Worm (Caenorhabditis elegans) whole organism, L3 larva: ENCODE measurements around the gene B0244.16.
A peak's percentile ranks its signal among the peaks of the same experiment; 100 is the strongest.

ENCODE experiments used
- R02D3.7 ChIP-seq: fragments of 150-350 bp; optimal IDR thresholded peaks from 2 replicates; lab custom pipeline; 2014; ENCODE audit warnings: missing biosample characterization, missing genetic modification characterization
- ZK546.5 ChIP-seq: sonication (generic microtip); optimal IDR thresholded peaks from 2 replicates; lab custom pipeline; 2017; ENCODE audit warnings: missing biosample characterization, missing genetic modification characterization
- aly-2 ChIP-seq: fragments of 150-350 bp; optimal IDR thresholded peaks from 2 replicates; lab custom pipeline; 2014; ENCODE audit warnings: missing biosample characterization, missing genetic modification characterization
- ama-1 ChIP-seq: fragments of 150-350 bp; optimal IDR thresholded peaks from 2 replicates; lab custom pipeline; 2018
- ceh-16 ChIP-seq: sonication (generic microtip); optimal IDR thresholded peaks from 2 replicates; lab custom pipeline; 2017; ENCODE audit warnings: missing biosample characterization, missing genetic modification characterization
- ceh-28 ChIP-seq: fragments of 150-350 bp; optimal IDR thresholded peaks from 2 replicates; lab custom pipeline; 2014; ENCODE audit warnings: missing biosample characterization, missing genetic modification reagents, missing genetic modification characterization
- ceh-82 ChIP-seq: fragments of 150-350 bp; optimal IDR thresholded peaks from 2 replicates; lab custom pipeline; 2014; ENCODE audit warnings: missing biosample characterization, missing genetic modification characterization
- ceh-9 ChIP-seq: sonication (generic microtip); optimal IDR thresholded peaks from 2 replicates; lab custom pipeline; 2018; ENCODE audit warnings: missing biosample characterization, missing genetic modification characterization
- daf-12 ChIP-seq: fragments of 150-350 bp; optimal IDR thresholded peaks from 2 replicates; lab custom pipeline; 2014; ENCODE audit warnings: missing biosample characterization, missing genetic modification reagents, missing genetic modification characterization
- egl-27 ChIP-seq: sonication (generic microtip); optimal IDR thresholded peaks from 4 replicates; lab custom pipeline; 2017; ENCODE audit warnings: missing biosample characterization, missing genetic modification reagents, missing genetic modification characterization
- egl-5 ChIP-seq: fragments of 150-350 bp; optimal IDR thresholded peaks from 2 replicates; lab custom pipeline; 2017; ENCODE audit warnings: missing biosample characterization, missing genetic modification reagents, missing genetic modification characterization, inconsistent platforms
- elt-1 ChIP-seq: fragments of 150-350 bp; optimal IDR thresholded peaks from 2 replicates; lab custom pipeline; 2014; ENCODE audit warnings: missing biosample characterization, missing genetic modification characterization
- elt-2 ChIP-seq: sonication (generic microtip); optimal IDR thresholded peaks from 2 replicates; lab custom pipeline; 2016; ENCODE audit warnings: missing genetic modification reagents, mild to moderate bottlenecking, missing genetic modification characterization, missing compliant biosample characterization
- elt-3 ChIP-seq, 3 experiments: fragments of 150-350 bp in 1 of 3; sonication (generic microtip) in 2 of 3; optimal IDR thresholded peaks; 2 replicates in 2 of 3; 4 replicates in 1 of 3; lab custom pipeline; 2014 to 2017; ENCODE audit warnings: missing biosample characterization in 3 of 3, missing genetic modification characterization in 3 of 3
- eor-1 ChIP-seq, 2 experiments: fragments of 150-350 bp; optimal IDR thresholded peaks; 2 replicates each; lab custom pipeline; 2014 to 2018; ENCODE audit warnings: missing biosample characterization in 2 of 2, missing genetic modification characterization in 2 of 2
- fkh-10 ChIP-seq: sonication (generic microtip); optimal IDR thresholded peaks from 2 replicates; lab custom pipeline; 2017; ENCODE audit warnings: missing biosample characterization, missing genetic modification reagents, missing genetic modification characterization
- fkh-2 ChIP-seq: fragments of 150-350 bp; optimal IDR thresholded peaks from 2 replicates; lab custom pipeline; 2014; ENCODE audit warnings: missing biosample characterization, missing genetic modification reagents, missing genetic modification characterization
- fos-1 ChIP-seq: fragments of 150-350 bp; optimal IDR thresholded peaks from 2 replicates; lab custom pipeline; 2014; ENCODE audit warnings: missing biosample characterization, missing genetic modification characterization
- hmg-11 ChIP-seq: sonication (generic microtip); optimal IDR thresholded peaks from 2 replicates; lab custom pipeline; 2016; ENCODE audit warnings: missing genetic modification characterization, missing compliant biosample characterization
- jun-1 ChIP-seq: fragments of 150-350 bp; optimal IDR thresholded peaks from 2 replicates; lab custom pipeline; 2014; ENCODE audit warnings: missing biosample characterization, missing genetic modification reagents, missing genetic modification characterization
- lin-15B ChIP-seq: fragments of 150-350 bp; optimal IDR thresholded peaks from 2 replicates; lab custom pipeline; 2014; ENCODE audit warnings: missing biosample characterization, missing genetic modification characterization
- lin-39 ChIP-seq: fragments of 150-350 bp; optimal IDR thresholded peaks from 2 replicates; lab custom pipeline; 2018; ENCODE audit warnings: missing biosample characterization, missing genetic modification reagents, missing genetic modification characterization
- lsy-12 ChIP-seq: sonication (generic microtip); optimal IDR thresholded peaks from 2 replicates; lab custom pipeline; 2016; ENCODE audit warnings: mild to moderate bottlenecking, missing genetic modification characterization, missing compliant biosample characterization
- mdl-1 ChIP-seq: fragments of 150-350 bp; optimal IDR thresholded peaks from 2 replicates; lab custom pipeline; 2014; ENCODE audit warnings: missing biosample characterization, missing genetic modification characterization
- mml-1 ChIP-seq: fragments of 150-350 bp; sonication (generic microtip); optimal IDR thresholded peaks from 3 replicates; lab custom pipeline; 2014; ENCODE audit warnings: missing biosample characterization, missing genetic modification characterization
- nfya-1 ChIP-seq: sonication (generic microtip); optimal IDR thresholded peaks from 2 replicates; lab custom pipeline; 2017; ENCODE audit warnings: missing genetic modification characterization, mild to moderate bottlenecking, missing compliant biosample characterization, antibody characterized with exemption, moderate library complexity; ENCODE audit not compliant: insufficient read depth
- nhr-11 ChIP-seq: fragments of 150-350 bp; optimal IDR thresholded peaks from 2 replicates; lab custom pipeline; 2014; ENCODE audit warnings: missing biosample characterization, missing genetic modification characterization
- nhr-12 ChIP-seq: fragments of 150-350 bp; optimal IDR thresholded peaks from 2 replicates; lab custom pipeline; 2014; ENCODE audit warnings: missing biosample characterization, missing genetic modification characterization
- nhr-23 ChIP-seq: fragments of 150-350 bp; optimal IDR thresholded peaks from 2 replicates; lab custom pipeline; 2014; ENCODE audit warnings: missing biosample characterization, missing genetic modification reagents, missing genetic modification characterization
- nhr-237 ChIP-seq: fragments of 150-350 bp; optimal IDR thresholded peaks from 2 replicates; lab custom pipeline; 2014; ENCODE audit warnings: missing biosample characterization, missing genetic modification characterization
- nhr-25 ChIP-seq: sonication (generic microtip); optimal IDR thresholded peaks from 2 replicates; lab custom pipeline; 2017; ENCODE audit warnings: missing biosample characterization, missing genetic modification characterization
- nhr-28 ChIP-seq: fragments of 150-350 bp; optimal IDR thresholded peaks from 2 replicates; lab custom pipeline; 2014; ENCODE audit warnings: missing biosample characterization, missing genetic modification characterization
- nhr-43 ChIP-seq: sonication (generic microtip); optimal IDR thresholded peaks from 2 replicates; lab custom pipeline; 2016; ENCODE audit warnings: mild to moderate bottlenecking, missing genetic modification characterization, missing compliant biosample characterization; ENCODE audit not compliant: poor library complexity, severe bottlenecking
- nhr-67 ChIP-seq: fragments of 150-350 bp; optimal IDR thresholded peaks from 2 replicates; lab custom pipeline; 2014; ENCODE audit warnings: missing biosample characterization, missing genetic modification characterization
- nhr-76 ChIP-seq: fragments of 150-350 bp; sonication (generic microtip); optimal IDR thresholded peaks from 5 replicates; lab custom pipeline; 2014; ENCODE audit warnings: missing biosample characterization, missing genetic modification characterization
- nhr-77 ChIP-seq: fragments of 150-350 bp; optimal IDR thresholded peaks from 2 replicates; lab custom pipeline; 2014; ENCODE audit warnings: missing biosample characterization, missing genetic modification characterization
- pha-4 ChIP-seq: fragments of 150-350 bp; optimal IDR thresholded peaks from 2 replicates; lab custom pipeline; 2014; ENCODE audit warnings: missing biosample characterization, missing genetic modification reagents, missing genetic modification characterization
- pqm-1 ChIP-seq: fragments of 150-350 bp; optimal IDR thresholded peaks from 2 replicates; lab custom pipeline; 2017; ENCODE audit warnings: missing biosample characterization, missing genetic modification characterization, inconsistent platforms
- sea-2 ChIP-seq: fragments of 150-350 bp; sonication (generic microtip); optimal IDR thresholded peaks from 4 replicates; lab custom pipeline; 2014; ENCODE audit warnings: missing biosample characterization, missing genetic modification reagents, missing genetic modification characterization
- skn-1 ChIP-seq: fragments of 150-350 bp; optimal IDR thresholded peaks from 2 replicates; lab custom pipeline; 2014; ENCODE audit warnings: missing biosample characterization, missing genetic modification characterization
- snpc-4 ChIP-seq: fragments of 150-350 bp; optimal IDR thresholded peaks from 2 replicates; lab custom pipeline; 2014; ENCODE audit warnings: missing biosample characterization, missing genetic modification characterization
- tbx-2 ChIP-seq: sonication (generic microtip); optimal IDR thresholded peaks from 2 replicates; lab custom pipeline; 2016; ENCODE audit warnings: mild to moderate bottlenecking, missing genetic modification characterization, missing compliant biosample characterization
- unc-39 ChIP-seq: sonication (generic microtip); optimal IDR thresholded peaks from 4 replicates; lab custom pipeline; 2017; ENCODE audit warnings: missing biosample characterization, missing genetic modification characterization
- unc-62 ChIP-seq: fragments of 150-350 bp; sonication (generic microtip); optimal IDR thresholded peaks from 4 replicates; lab custom pipeline; 2014; ENCODE audit warnings: missing biosample characterization, missing genetic modification reagents, missing genetic modification characterization
- zag-1 ChIP-seq: fragments of 150-350 bp; optimal IDR thresholded peaks from 2 replicates; lab custom pipeline; 2014; ENCODE audit warnings: missing biosample characterization, missing genetic modification characterization
- ztf-11 ChIP-seq: fragments of 150-350 bp; optimal IDR thresholded peaks from 2 replicates; lab custom pipeline; 2014; ENCODE audit warnings: missing biosample characterization, missing genetic modification characterization
- ztf-4 ChIP-seq: fragments of 150-350 bp; optimal IDR thresholded peaks from 2 replicates; lab custom pipeline; 2014; ENCODE audit warnings: missing biosample characterization, missing genetic modification characterization

B0244.16 gene

ce11 chrIII:5715467-5715866 is 25.3 kb upstream of the B0244.16 start:
- TF ChIP-seq nhr-76 (tag; lab: Kevin White, UChicago) (no peak), nhr-25 (tag; lab: Kevin White, UChicago) (peak; percentile 75), R02D3.7 (tag; lab: Kevin White, UChicago) (peak; percentile 29), fkh-10 (GFP tag; lab: Kevin White, UChicago) (no peak), nhr-77 (no peak), snpc-4 (tag; lab: Kevin White, UChicago) (peak; percentile 89), lin-15B (tag; lab: Kevin White, UChicago) (peak; percentile 70), elt-1 (tag; lab: Kevin White, UChicago) (no peak), ama-1 (lab: Kevin White, UChicago) (peak; percentile 82), ceh-9 (tag; lab: Kevin White, UChicago) (no peak), lsy-12 (tag; lab: Kevin White, UChicago) (no peak), nhr-11 (tag; lab: Kevin White, UChicago) (no peak), nfya-1 (tag; lab: Kevin White, UChicago) (peak; percentile 90), unc-39 (tag; lab: Kevin White, UChicago) (no peak), mml-1 (tag; lab: Kevin White, UChicago) (no peak), lin-39 (tag; lab: Kevin White, UChicago) (peak; percentile 88), ztf-4 (tag; lab: Kevin White, UChicago) (no peak), daf-12 (tag; lab: Kevin White, UChicago) (no peak), ceh-28 (tag; lab: Kevin White, UChicago) (peak; percentile 65), elt-3 (tag; optimal IDR thresholded peaks at IDR 0.05; lab: Kevin White, UChicago) (peak in 1 of 3 experiments; percentile 26), nhr-43 (tag; lab: Kevin White, UChicago) (no peak), skn-1 (tag; lab: Kevin White, UChicago) (peak; percentile 24), jun-1 (tag; lab: Kevin White, UChicago) (peak; percentile 78), mdl-1 (peak; percentile 32), ceh-16 (no peak), tbx-2 (tag; lab: Kevin White, UChicago) (no peak), unc-62 (GFP tag; lab: Kevin White, UChicago) (peak; percentile 34), elt-2 (tag; lab: Kevin White, UChicago) (peak; percentile 63), pha-4 (tag; lab: Kevin White, UChicago) (peak; percentile 78), ceh-82 (tag; lab: Kevin White, UChicago) (no peak), sea-2 (GFP tag; lab: Kevin White, UChicago) (no peak), fkh-2 (tag; lab: Kevin White, UChicago) (no peak), nhr-12 (tag; lab: Kevin White, UChicago) (no peak), zag-1 (tag; lab: Kevin White, UChicago) (no peak), aly-2 (tag; lab: Kevin White, UChicago) (no peak), pqm-1 (no peak), hmg-11 (peak; percentile 88), fos-1 (no peak), egl-27 (no peak), egl-5 (tag; lab: Kevin White, UChicago) (no peak), nhr-28 (no peak), eor-1 (tag; optimal IDR thresholded peaks at IDR 0.05; lab: Kevin White, UChicago) (no peak), ZK546.5 (tag; lab: Kevin White, UChicago) (no peak), nhr-23 (peak; percentile 63), nhr-67 (tag; lab: Kevin White, UChicago) (no peak), ztf-11 (tag; lab: Kevin White, UChicago) (no peak), nhr-237 (tag; lab: Kevin White, UChicago) (no peak)
- TF ChIP-seq, all 47 proteins: peak for 17
